Fruit fly (Drosophila melanogaster) whole organism, embryonic: Measurements from ENCODE around the gene CG15923.

Experiments
- BEAF-32 ChIP-seq: fragments of 200-800 bp; sonication (Bioruptor generic); optimal IDR thresholded peaks from 3 replicates; lab custom pipeline; 2017; ENCODE audit warnings: missing biosample characterization, missing genetic modification characterization, mild to moderate bottlenecking, moderate library complexity, missing genetic modification reagents
- Bgb ChIP-seq: fragments of 200-800 bp; sonication (Bioruptor generic); IDR thresholded peaks from 2 replicates; pipeline ENCODE4 v1.3.6; 2022; ENCODE audit warnings: missing biosample characterization, missing genetic modification characterization; ENCODE audit not compliant: partially characterized antibody
- Bteb2 ChIP-seq: fragments of 200-800 bp; sonication (Bioruptor generic); optimal IDR thresholded peaks from 2 replicates; lab custom pipeline; 2016; ENCODE audit warnings: missing biosample characterization, missing genetic modification characterization
- CG10147 ChIP-seq: fragments of 200-800 bp; sonication (Bioruptor generic); optimal IDR thresholded peaks from 2 replicates; lab custom pipeline; 2019; ENCODE audit warnings: missing biosample characterization, mild to moderate bottlenecking, missing genetic modification characterization, moderate library complexity
- CG1024 ChIP-seq: fragments of 200-800 bp; sonication (Bioruptor generic); IDR thresholded peaks from 2 replicates; pipeline ENCODE4 v1.3.6; 2022; ENCODE audit warnings: missing biosample characterization, missing genetic modification characterization
- CG10267 ChIP-seq: fragments of 200-800 bp; sonication (Bioruptor generic); optimal IDR thresholded peaks from 2 replicates; lab custom pipeline; 2018; ENCODE audit warnings: missing biosample characterization, mild to moderate bottlenecking, missing genetic modification characterization, moderate library complexity
- CG10654 ChIP-seq: fragments of 200-800 bp; sonication (Bioruptor generic); optimal IDR thresholded peaks from 2 replicates; lab custom pipeline; 2016; ENCODE audit warnings: missing biosample characterization, missing genetic modification characterization
- CG11093 ChIP-seq: fragments of 200-800 bp; sonication (Bioruptor generic); IDR thresholded peaks from 3 replicates; pipeline ENCODE4 v1.3.6; 2022; ENCODE audit warnings: missing biosample characterization, missing genetic modification characterization
- CG12299 ChIP-seq: fragments of 200-800 bp; sonication (Bioruptor generic); optimal IDR thresholded peaks from 2 replicates; lab custom pipeline; 2018; ENCODE audit warnings: missing biosample characterization, mild to moderate bottlenecking, missing genetic modification characterization
- CG12942 ChIP-seq: fragments of 200-800 bp; sonication (Bioruptor generic); optimal IDR thresholded peaks from 3 replicates; lab custom pipeline; 2016; ENCODE audit warnings: missing biosample characterization, missing genetic modification characterization
- CG15269 ChIP-seq: fragments of 200-800 bp; sonication (Bioruptor generic); optimal IDR thresholded peaks from 2 replicates; lab custom pipeline; 2018; ENCODE audit warnings: missing biosample characterization, mild to moderate bottlenecking, missing genetic modification characterization, moderate library complexity
- CG15601 ChIP-seq: fragments of 200-800 bp; sonication (Bioruptor generic); optimal IDR thresholded peaks from 3 replicates; lab custom pipeline; 2019; ENCODE audit warnings: missing biosample characterization, mild to moderate bottlenecking, missing genetic modification characterization, moderate library complexity
- CG1603 ChIP-seq: fragments of 200-800 bp; sonication (Bioruptor generic); optimal IDR thresholded peaks from 2 replicates; lab custom pipeline; 2019; ENCODE audit warnings: missing biosample characterization, mild to moderate bottlenecking, missing genetic modification characterization, moderate library complexity
- CG18599 ChIP-seq: fragments of 200-800 bp; sonication (Bioruptor generic); optimal IDR thresholded peaks from 3 replicates; lab custom pipeline; 2017; ENCODE audit warnings: missing biosample characterization, missing genetic modification characterization, mild to moderate bottlenecking, moderate library complexity, missing genetic modification reagents
- CG2875 ChIP-seq: fragments of 200-800 bp; sonication (Bioruptor generic); optimal IDR thresholded peaks from 2 replicates; lab custom pipeline; 2017; ENCODE audit warnings: missing biosample characterization, mild to moderate bottlenecking, missing genetic modification characterization, missing genetic modification reagents
- CG3065 ChIP-seq: fragments of 200-800 bp; sonication (Bioruptor generic); optimal IDR thresholded peaks from 2 replicates; lab custom pipeline; 2016; ENCODE audit warnings: missing biosample characterization, missing genetic modification characterization
- CG3281 ChIP-seq: fragments of 200-800 bp; sonication (Bioruptor generic); optimal IDR thresholded peaks from 3 replicates; lab custom pipeline; 2017; ENCODE audit warnings: missing biosample characterization, mild to moderate bottlenecking, missing genetic modification characterization
- CG3995 ChIP-seq: fragments of 200-800 bp; sonication (Bioruptor generic); optimal IDR thresholded peaks from 3 replicates; lab custom pipeline; 2016; ENCODE audit warnings: missing biosample characterization, missing genetic modification characterization
- CG6654 ChIP-seq: fragments of 200-800 bp; sonication (Bioruptor generic); optimal IDR thresholded peaks from 2 replicates; lab custom pipeline; 2017; ENCODE audit warnings: missing biosample characterization, mild to moderate bottlenecking, missing genetic modification characterization
- CG6791 ChIP-seq: fragments of 200-800 bp; sonication (Bioruptor generic); IDR thresholded peaks from 3 replicates; pipeline ENCODE4 v1.3.6; 2022; ENCODE audit warnings: missing biosample characterization, missing genetic modification characterization; ENCODE audit not compliant: partially characterized antibody
- CG7928 ChIP-seq: fragments of 200-800 bp; sonication (Bioruptor generic); optimal IDR thresholded peaks from 2 replicates; lab custom pipeline; 2017; ENCODE audit warnings: missing biosample characterization, mild to moderate bottlenecking, missing genetic modification characterization
- CG8924 ChIP-seq: fragments of 200-800 bp; optimal IDR thresholded peaks from 3 replicates; lab custom pipeline; 2019; ENCODE audit warnings: missing biosample characterization, mild to moderate bottlenecking, missing genetic modification characterization, moderate library complexity
- CG9797 ChIP-seq: fragments of 200-800 bp; sonication (Bioruptor generic); optimal IDR thresholded peaks from 3 replicates; lab custom pipeline; 2018; ENCODE audit warnings: missing biosample characterization, mild to moderate bottlenecking, missing genetic modification characterization
- Dfd ChIP-seq, 2 experiments: fragments of >200 bp; optimal IDR thresholded peaks; 2 replicates each; lab custom pipeline; 2017; ENCODE audit warnings: missing biosample characterization in 2 of 2, missing genetic modification characterization in 2 of 2
- Dp ChIP-seq: fragments of 200-800 bp; sonication (Bioruptor generic); optimal IDR thresholded peaks from 2 replicates; lab custom pipeline; 2018; ENCODE audit warnings: missing biosample characterization, mild to moderate bottlenecking, missing genetic modification characterization, moderate library complexity
- Lpt ChIP-seq: fragments of >200 bp; optimal IDR thresholded peaks from 2 replicates; lab custom pipeline; 2018; ENCODE audit warnings: missing biosample characterization, missing genetic modification characterization
- Myb ChIP-seq: fragments of 200-800 bp; sonication (Bioruptor generic); optimal IDR thresholded peaks from 2 replicates; lab custom pipeline; 2016; ENCODE audit warnings: missing biosample characterization, missing genetic modification characterization
- Nf-YA ChIP-seq: fragments of 200-800 bp; sonication (Bioruptor generic); IDR thresholded peaks from 2 replicates; pipeline ENCODE4 v1.3.6; 2022; ENCODE audit warnings: missing biosample characterization, missing genetic modification characterization
- Opbp ChIP-seq: fragments of 200-800 bp; sonication (Bioruptor generic); IDR thresholded peaks from 3 replicates; pipeline ENCODE4 v1.3.6; 2022; ENCODE audit warnings: missing biosample characterization, missing genetic modification characterization; ENCODE audit not compliant: partially characterized antibody
- Sry-δ ChIP-seq: fragments of 200-800 bp; sonication (Bioruptor generic); optimal IDR thresholded peaks from 2 replicates; lab custom pipeline; 2016; ENCODE audit warnings: missing biosample characterization, missing genetic modification characterization
- ac ChIP-seq: fragments of 200-800 bp; sonication (Bioruptor generic); optimal IDR thresholded peaks from 3 replicates; lab custom pipeline; 2017; ENCODE audit warnings: missing biosample characterization, mild to moderate bottlenecking, missing genetic modification characterization
- amos ChIP-seq: fragments of 200-800 bp; sonication (Bioruptor generic); IDR thresholded peaks from 2 replicates; pipeline ENCODE4 v1.3.6; 2022; ENCODE audit warnings: missing biosample characterization, missing genetic modification characterization; ENCODE audit not compliant: partially characterized antibody
- br ChIP-seq: fragments of >200 bp; optimal IDR thresholded peaks from 2 replicates; lab custom pipeline; 2017
- chinmo ChIP-seq: fragments of 200-800 bp; sonication (Bioruptor generic); IDR thresholded peaks from 4 replicates; pipeline ENCODE4 v1.3.6; 2022; ENCODE audit warnings: missing biosample characterization, missing genetic modification characterization; ENCODE audit not compliant: partially characterized antibody
- chm ChIP-seq: fragments of 200-800 bp; sonication (Bioruptor generic); IDR thresholded peaks from 2 replicates; pipeline ENCODE4 v1.3.6; 2022; ENCODE audit warnings: missing biosample characterization, missing genetic modification characterization
- dm ChIP-seq: fragments of 200-800 bp; sonication (Bioruptor generic); optimal IDR thresholded peaks from 3 replicates; lab custom pipeline; 2016; ENCODE audit warnings: missing biosample characterization, missing genetic modification characterization
- dmrt11E ChIP-seq: fragments of 200-800 bp; sonication (Bioruptor generic); optimal IDR thresholded peaks from 3 replicates; lab custom pipeline; 2018; ENCODE audit warnings: missing biosample characterization, mild to moderate bottlenecking, missing genetic modification characterization, moderate library complexity
- ham ChIP-seq: fragments of 200-800 bp; sonication (Bioruptor generic); IDR thresholded peaks from 2 replicates; pipeline ENCODE4 v1.3.6; 2022; ENCODE audit warnings: missing biosample characterization, missing genetic modification characterization
- hb ChIP-seq: fragments of 200-800 bp; sonication (Bioruptor generic); IDR thresholded peaks from 3 replicates; pipeline ENCODE4 v1.3.6; 2022; ENCODE audit warnings: missing biosample characterization, missing genetic modification characterization; ENCODE audit not compliant: partially characterized antibody
- jumu ChIP-seq: fragments of 200-800 bp; sonication (Bioruptor generic); optimal IDR thresholded peaks from 3 replicates; lab custom pipeline; 2016; ENCODE audit warnings: missing biosample characterization, missing genetic modification characterization
- knrl ChIP-seq: fragments of 200-800 bp; sonication (Bioruptor generic); IDR thresholded peaks from 3 replicates; pipeline ENCODE4 v1.3.6; 2022; ENCODE audit warnings: missing biosample characterization, missing genetic modification characterization; ENCODE audit not compliant: partially characterized antibody
- lov ChIP-seq, 2 experiments: fragments of 200-800 bp in 1 of 2; fragments of >200 bp in 1 of 2; sonication (Bioruptor generic) in 1 of 2; IDR thresholded peaks in 1 of 2; optimal IDR thresholded peaks in 1 of 2; 2 replicates in 1 of 2; 3 replicates in 1 of 2; pipeline versions ENCODE4 v1.3.6 to Lab custom; 2017 to 2022; ENCODE audit warnings: missing biosample characterization in 1 of 2, missing genetic modification characterization in 1 of 2
- onecut ChIP-seq: fragments of 200-800 bp; sonication (Bioruptor generic); IDR thresholded peaks from 2 replicates; pipeline ENCODE4 v1.3.6; 2022; ENCODE audit warnings: missing biosample characterization, missing genetic modification characterization
- psq ChIP-seq: fragments of 200-800 bp; sonication (Bioruptor generic); optimal IDR thresholded peaks from 2 replicates; lab custom pipeline; 2017; ENCODE audit warnings: missing biosample characterization, missing genetic modification characterization
- row ChIP-seq: fragments of 200-800 bp; sonication (Bioruptor generic); IDR thresholded peaks from 3 replicates; pipeline ENCODE4 v1.3.6; 2022; ENCODE audit warnings: missing biosample characterization, missing genetic modification characterization
- sim ChIP-seq: fragments of 200-800 bp; sonication (Bioruptor generic); IDR thresholded peaks from 2 replicates; pipeline ENCODE4 v1.3.6; 2022; ENCODE audit warnings: missing biosample characterization, missing genetic modification characterization
- ssp ChIP-seq: fragments of 200-800 bp; sonication (Bioruptor generic); IDR thresholded peaks from 2 replicates; pipeline ENCODE4 v1.3.6; 2022; ENCODE audit warnings: missing biosample characterization, missing genetic modification characterization
- stc ChIP-seq: fragments of 200-800 bp; sonication (Bioruptor generic); IDR thresholded peaks from 2 replicates; pipeline ENCODE4 v1.3.6; 2022; ENCODE audit warnings: missing biosample characterization, missing genetic modification characterization
- trem ChIP-seq: fragments of 200-800 bp; optimal IDR thresholded peaks from 3 replicates; lab custom pipeline; 2019; ENCODE audit warnings: missing biosample characterization, mild to moderate bottlenecking, missing genetic modification characterization, moderate library complexity
- unc-4 ChIP-seq: fragments of 200-800 bp; sonication (Bioruptor generic); IDR thresholded peaks from 2 replicates; pipeline ENCODE4 v1.3.6; 2022; ENCODE audit warnings: missing biosample characterization, missing genetic modification characterization; ENCODE audit not compliant: partially characterized antibody

Gene CG15923

DNA sequence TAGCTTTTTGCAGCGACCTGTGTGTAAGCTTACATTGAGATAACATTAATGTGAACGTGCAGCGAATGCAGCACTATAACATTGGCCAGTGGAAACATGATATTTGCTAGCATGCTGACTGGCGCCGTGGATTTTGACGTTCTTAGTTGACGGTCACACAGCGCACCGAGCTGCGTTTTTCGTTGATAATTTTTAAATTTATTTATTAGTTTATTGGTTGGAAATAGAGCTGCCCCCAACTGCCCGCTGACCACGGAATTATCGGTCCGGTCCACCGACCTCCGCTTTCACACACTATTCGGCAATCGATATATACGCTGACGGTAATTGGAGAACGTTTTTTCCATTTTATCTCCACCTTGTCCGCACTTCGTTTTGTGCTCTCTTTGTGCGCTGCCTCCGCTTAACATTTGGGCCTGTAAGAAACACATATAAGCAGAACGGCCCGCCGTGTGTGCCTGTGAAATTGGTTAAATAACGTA is 5.1 kb upstream of the CG15923 start, which contains the start of gene H (continued):
- TF ChIP-seq CG2875 (GFP tag; lab: Kevin White, UChicago) (no peak), chinmo (0 out of 4 replicates have a peak, but pooled peaks have one; percentile 44), lov (optimal IDR thresholded peaks at IDR 0.05; lab: Kevin White, UChicago) (no peak), lov (GFP tag; IDR thresholded peaks at IDR 0.05; lab: Robert Waterston, UW) (no peak), hb (GFP tag; lab: Robert Waterston, UW) (no peak), CG6791 (no peak), Bgb (peak; percentile 41; the same call in 1 of the 2 replicates), dmrt11E (no peak), chm (GFP tag; lab: Robert Waterston, UW) (no peak), BEAF-32 (peak; percentile 45), Opbp (no peak), CG10267 (tag; lab: Kevin White, UChicago) (peak; percentile 1), ham (GFP tag; lab: Robert Waterston, UW) (no peak), CG15269 (tag; lab: Kevin White, UChicago) (no peak), dm (GFP tag; lab: Kevin White, UChicago) (peak; percentile 24), sim (GFP tag; lab: Robert Waterston, UW) (no peak), trem (tag; lab: Kevin White, UChicago) (peak; percentile 45), CG10654 (no peak), Bteb2 (GFP tag; lab: Kevin White, UChicago) (no peak), CG15601 (tag; lab: Kevin White, UChicago) (no peak), unc-4 (GFP tag; lab: Robert Waterston, UW) (no peak), CG7928 (GFP tag; lab: Kevin White, UChicago) (no peak), CG8924 (tag; lab: Kevin White, UChicago) (peak; percentile 20), row (peak; percentile 54; the same call in 2 of the 3 replicates), CG18599 (GFP tag; lab: Kevin White, UChicago) (no peak), Lpt (GFP tag; lab: Kevin White, UChicago) (no peak), CG12299 (tag; lab: Kevin White, UChicago) (peak; percentile 11), jumu (GFP tag; lab: Kevin White, UChicago) (no peak), CG6654 (no peak), Nf-YA (GFP tag; lab: Robert Waterston, UW) (no peak), knrl (0 out of 3 replicates have a peak, but pooled peaks have one; percentile 11), ssp (GFP tag; lab: Robert Waterston, UW) (peak; percentile 97), CG1603 (tag; lab: Kevin White, UChicago) (no peak), psq (peak; percentile 62), CG3281 (GFP tag; lab: Kevin White, UChicago) (no peak), ac (GFP tag; lab: Kevin White, UChicago) (no peak), CG1024 (GFP tag; lab: Robert Waterston, UW) (peak; percentile 81), Myb (GFP tag; lab: Kevin White, UChicago) (peak; percentile 83), Dp (GFP tag; lab: Kevin White, UChicago) (peak; percentile 29), CG10147 (GFP tag; lab: Kevin White, UChicago) (no peak), br (lab: Kevin White, UChicago) (no peak), CG9797 (GFP tag; lab: Kevin White, UChicago) (peak; percentile 91), CG3995 (peak; percentile 46), Dfd (GFP tag; optimal IDR thresholded peaks at IDR 0.05; lab: Kevin White, UChicago) (peak in 1 of 2 experiments; percentile 56), stc (GFP tag; lab: Robert Waterston, UW) (no peak), amos (GFP tag; lab: Robert Waterston, UW) (no peak), CG3065 (GFP tag; lab: Kevin White, UChicago) (no peak), Sry-δ (peak; percentile 10), CG11093 (GFP tag; lab: Robert Waterston, UW) (no peak), onecut (GFP tag; lab: Robert Waterston, UW) (no peak), CG12942 (GFP tag; lab: Kevin White, UChicago) (no peak)
